Worm (Caenorhabditis elegans): ENCODE results near the gene rpl-21.
A peak's percentile ranks its signal among the peaks of the same experiment; 100 is the strongest.

The rpl-21 gene

DNA sequence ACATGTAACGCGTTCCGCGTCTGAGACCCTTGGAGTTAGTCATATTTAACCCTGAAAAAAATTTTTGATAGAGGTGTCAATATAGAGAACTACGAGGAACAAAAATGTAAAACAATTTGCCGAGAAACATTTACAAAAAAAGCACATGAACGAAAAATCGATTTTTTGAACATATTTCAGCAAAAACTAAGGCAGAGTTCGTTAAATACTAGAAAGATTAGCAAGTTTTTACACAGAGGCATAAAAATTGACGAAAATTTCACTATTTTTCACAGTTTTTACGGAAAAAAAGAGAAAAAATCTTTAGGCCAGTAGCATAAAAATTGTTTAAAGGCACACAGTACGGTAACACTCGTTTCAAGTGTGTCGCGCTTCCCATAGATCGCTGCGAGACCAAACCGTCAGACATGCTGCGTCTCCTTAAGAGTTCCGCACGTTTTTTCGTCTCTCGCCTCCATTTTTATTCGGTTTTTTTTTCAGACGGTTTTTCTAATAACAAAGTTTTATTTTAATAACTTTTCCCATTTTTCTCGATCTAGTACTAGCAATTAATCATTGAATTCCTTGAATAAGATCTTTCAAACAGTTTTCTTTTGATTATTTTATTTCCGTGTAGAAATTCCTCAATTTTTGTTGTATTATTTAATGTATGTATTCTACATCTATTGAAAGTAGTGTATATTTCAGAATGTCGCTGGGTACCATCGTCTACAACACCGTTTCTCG, at the start of gene rpl-21, which contains the start of gene C14B9.10 (continued):
- TF ChIP-seq unc-62 (GFP tag; optimal IDR thresholded peaks at IDR 0.05) (no peak), F37B4.10 (GFP tag; IDR thresholded peaks at IDR 0.05) (no peak), pha-4 (tag; optimal IDR thresholded peaks at IDR 0.05) (peak; percentile 76), ztf-3 (GFP tag; optimal IDR thresholded peaks at IDR 0.05) (no peak), madf-3 (GFP tag; IDR thresholded peaks at IDR 0.05) (peak; percentile 89), F49E8.2 (tag; optimal IDR thresholded peaks at IDR 0.05; ENCODE audit: insufficient read depth) (peak; percentile 82), him-1 (tag; optimal IDR thresholded peaks at IDR 0.05) (peak; percentile 65), attf-6 (GFP tag; IDR thresholded peaks at IDR 0.05) (no peak), ceh-91 (GFP tag; IDR thresholded peaks at IDR 0.05) (peak; percentile 88), Y56A3A.18 (GFP tag; IDR thresholded peaks at IDR 0.05) (no peak), egl-44 (GFP tag; IDR thresholded peaks at IDR 0.05) (no peak), snpc-3.4 (tag; optimal IDR thresholded peaks at IDR 0.05) (peak; percentile 89), zim-3 (tag; optimal IDR thresholded peaks at IDR 0.05) (no peak), tbx-9 (tag; optimal IDR thresholded peaks at IDR 0.05; ENCODE audit: borderline replicate concordance) (no peak), egl-18 (GFP tag; IDR thresholded peaks at IDR 0.05) (no peak), nfyb-1 (GFP tag; IDR thresholded peaks at IDR 0.05) (peak; percentile 74), bed-1 (GFP tag; IDR thresholded peaks at IDR 0.05) (no peak), Y53G8AR.9 (GFP tag; conservative IDR thresholded peaks at IDR 0.05) (peak; percentile 52; the same call in 1 of the 2 replicates), atf-7 (tag; optimal IDR thresholded peaks at IDR 0.05) (no peak), ekl-4 (GFP tag; IDR thresholded peaks at IDR 0.05) (peak; percentile 66; the same call in 1 of the 2 replicates), ceh-40 (GFP tag; IDR thresholded peaks at IDR 0.05) (no peak), fkh-3 (tag; optimal IDR thresholded peaks at IDR 0.05) (no peak), K11D2.4 (GFP tag; IDR thresholded peaks at IDR 0.05) (no peak), Y67H2A.10 (GFP tag; conservative IDR thresholded peaks at IDR 0.05) (no peak), ceh-27 (GFP tag; optimal IDR thresholded peaks at IDR 0.05) (peak; percentile 79), attf-5 (GFP tag; optimal IDR thresholded peaks at IDR 0.05) (peak; percentile 76), mes-4 (tag; optimal IDR thresholded peaks at IDR 0.05) (peak; percentile 2), efl-1 (GFP tag; optimal IDR thresholded peaks at IDR 0.05) (peak; percentile 55), dpff-1 (tag; optimal IDR thresholded peaks at IDR 0.05) (no peak), athp-1 (tag; optimal IDR thresholded peaks at IDR 0.05) (peak; percentile 35), ccch-3 (GFP tag; optimal IDR thresholded peaks at IDR 0.05) (no peak), hlh-12 (tag; optimal IDR thresholded peaks at IDR 0.05) (no peak), lsy-27 (tag; optimal IDR thresholded peaks at IDR 0.05; ENCODE audit: borderline replicate concordance, insufficient read depth) (no peak), F57C9.4 (tag; optimal IDR thresholded peaks at IDR 0.05) (no peak), repo-1 (tag; optimal IDR thresholded peaks at IDR 0.05) (no peak), aptf-2 (GFP tag; conservative IDR thresholded peaks at IDR 0.05) (no peak), somi-1 (GFP tag; optimal IDR thresholded peaks at IDR 0.05) (no peak), F55B11.4 (tag; optimal IDR thresholded peaks at IDR 0.05; ENCODE audit: borderline replicate concordance, insufficient read depth) (no peak), hsf-1 (GFP tag; IDR thresholded peaks at IDR 0.05) (peak; percentile 19; the same call in 1 of the 2 replicates), ceh-100 (GFP tag; IDR thresholded peaks at IDR 0.05) (peak; percentile 52; the same call in 1 of the 2 replicates), mxl-1 (tag; optimal IDR thresholded peaks at IDR 0.05) (no peak), hlh-26 (GFP tag; conservative IDR thresholded peaks at IDR 0.05) (no peak), gei-17 (GFP tag; optimal IDR thresholded peaks at IDR 0.05) (no peak), mcd-1 (GFP tag; IDR thresholded peaks at IDR 0.05) (peak; percentile 80), dpl-1 (GFP tag; optimal IDR thresholded peaks at IDR 0.05) (peak; percentile 30), mel-28 (tag; optimal IDR thresholded peaks at IDR 0.05; ENCODE audit: borderline replicate concordance) (no peak), hmg-1.2 (GFP tag; IDR thresholded peaks at IDR 0.05) (peak; percentile 91), F23B12.7 (tag; optimal IDR thresholded peaks at IDR 0.05; ENCODE audit: insufficient read depth) (peak; percentile 83)

Measured in whole organism, young adult.